Fruit fly (Drosophila melanogaster): Measurements from ENCODE around the gene CG9459.

- no peak for TF ChIP-seq Sox102F (GFP tag; optimal IDR thresholded peaks at IDR 0.05)
- no peak for TF ChIP-seq Lpt (GFP tag; optimal IDR thresholded peaks at IDR 0.05)
Measured at dm6 chr3R:9800644-9801330, 17.4 kb downstream of the CG9459 start, which contains the start of the genes CG9467 and CG8526.
